Fruit fly (Drosophila melanogaster) whole organism, embryonic: ENCODE results near the gene Pis.
A peak's percentile ranks its signal among the peaks of the same experiment; 100 is the strongest.

Source experiments
- Adf1 ChIP-seq: fragments of 200-800 bp; sonication (Bioruptor generic); IDR thresholded peaks from 2 replicates; pipeline ENCODE4 v1.3.6; 2022; ENCODE audit warnings: missing biosample characterization, missing genetic modification characterization
- BEAF-32 ChIP-seq: fragments of 200-800 bp; sonication (Bioruptor generic); optimal IDR thresholded peaks from 3 replicates; lab custom pipeline; 2017; ENCODE audit warnings: missing biosample characterization, missing genetic modification characterization, mild to moderate bottlenecking, moderate library complexity, missing genetic modification reagents
- CG10462 ChIP-seq: fragments of 200-800 bp; sonication (Bioruptor generic); optimal IDR thresholded peaks from 2 replicates; lab custom pipeline; 2016; ENCODE audit warnings: missing biosample characterization, missing genetic modification characterization
- CG10979 ChIP-seq: fragments of 200-800 bp; sonication (Bioruptor generic); optimal IDR thresholded peaks from 2 replicates; lab custom pipeline; 2018; ENCODE audit warnings: missing biosample characterization, mild to moderate bottlenecking, missing genetic modification characterization, moderate library complexity
- CG11085 ChIP-seq: fragments of 200-800 bp; sonication (Bioruptor generic); IDR thresholded peaks from 2 replicates; pipeline ENCODE4 v1.3.6; 2022; ENCODE audit warnings: missing biosample characterization, missing genetic modification characterization
- CG12219 ChIP-seq: fragments of 200-800 bp; sonication (Bioruptor generic); optimal IDR thresholded peaks from 3 replicates; lab custom pipeline; 2018; ENCODE audit warnings: missing biosample characterization, mild to moderate bottlenecking, missing genetic modification characterization
- CG12236 ChIP-seq: fragments of 200-800 bp; sonication (Bioruptor generic); optimal IDR thresholded peaks from 2 replicates; lab custom pipeline; 2016; ENCODE audit warnings: missing biosample characterization, missing genetic modification characterization
- CG12744 ChIP-seq: fragments of 200-800 bp; sonication (Bioruptor generic); optimal IDR thresholded peaks from 2 replicates; lab custom pipeline; 2016; ENCODE audit warnings: missing biosample characterization, missing genetic modification characterization
- CG13624 ChIP-seq: fragments of 200-800 bp; sonication (Bioruptor generic); optimal IDR thresholded peaks from 2 replicates; lab custom pipeline; 2016; ENCODE audit warnings: missing biosample characterization, missing genetic modification characterization
- CG15011 ChIP-seq: fragments of 200-800 bp; sonication (Bioruptor generic); optimal IDR thresholded peaks from 3 replicates; lab custom pipeline; 2018; ENCODE audit warnings: missing biosample characterization, mild to moderate bottlenecking, missing genetic modification characterization
- CG15479 ChIP-seq: fragments of 200-800 bp; sonication (Bioruptor generic); optimal IDR thresholded peaks from 3 replicates; lab custom pipeline; 2019; ENCODE audit warnings: missing biosample characterization, mild to moderate bottlenecking, missing genetic modification characterization, moderate library complexity
- CG1602 ChIP-seq: fragments of 200-800 bp; sonication (Bioruptor generic); optimal IDR thresholded peaks from 3 replicates; lab custom pipeline; 2016; ENCODE audit warnings: missing biosample characterization, missing genetic modification characterization
- CG2875 ChIP-seq: fragments of 200-800 bp; sonication (Bioruptor generic); optimal IDR thresholded peaks from 2 replicates; lab custom pipeline; 2017; ENCODE audit warnings: missing biosample characterization, mild to moderate bottlenecking, missing genetic modification characterization, missing genetic modification reagents
- CG30020 ChIP-seq: fragments of 200-800 bp; optimal IDR thresholded peaks from 2 replicates; lab custom pipeline; 2019; ENCODE audit warnings: missing biosample characterization, mild to moderate bottlenecking, missing genetic modification characterization, moderate library complexity
- CG30431 ChIP-seq: fragments of 200-800 bp; sonication (Bioruptor generic); optimal IDR thresholded peaks from 2 replicates; lab custom pipeline; 2017; ENCODE audit warnings: missing biosample characterization, missing genetic modification characterization
- CG31441 ChIP-seq: fragments of 200-800 bp; sonication (Bioruptor generic); IDR thresholded peaks from 2 replicates; pipeline ENCODE4 v1.3.6; 2022; ENCODE audit warnings: missing biosample characterization, missing genetic modification characterization
- CG3163 ChIP-seq: fragments of 200-800 bp; sonication (Bioruptor generic); optimal IDR thresholded peaks from 3 replicates; lab custom pipeline; 2016; ENCODE audit warnings: missing biosample characterization, missing genetic modification characterization
- CG3838 ChIP-seq: fragments of 200-800 bp; sonication (Bioruptor generic); optimal IDR thresholded peaks from 3 replicates; lab custom pipeline; 2016; ENCODE audit warnings: missing biosample characterization, missing genetic modification characterization
- CG42726 ChIP-seq: fragments of 200-800 bp; sonication (Bioruptor generic); IDR thresholded peaks from 2 replicates; pipeline ENCODE4 v1.3.6; 2022; ENCODE audit warnings: missing biosample characterization, missing genetic modification characterization; ENCODE audit not compliant: partially characterized antibody
- CG6765 ChIP-seq: fragments of 200-800 bp; sonication (Bioruptor generic); optimal IDR thresholded peaks from 3 replicates; lab custom pipeline; 2017; ENCODE audit warnings: missing biosample characterization, mild to moderate bottlenecking, missing genetic modification characterization
- CG7271 ChIP-seq: fragments of 200-800 bp; sonication (Bioruptor generic); optimal IDR thresholded peaks from 2 replicates; lab custom pipeline; 2018; ENCODE audit warnings: missing biosample characterization, mild to moderate bottlenecking, missing genetic modification characterization, moderate library complexity
- CkIIα-i1 ChIP-seq: fragments of 200-800 bp; sonication (Bioruptor generic); IDR thresholded peaks from 2 replicates; pipeline ENCODE4 v1.3.6; 2022; ENCODE audit warnings: missing biosample characterization, missing genetic modification characterization
- Dad ChIP-seq: fragments of 200-800 bp; sonication (Bioruptor generic); optimal IDR thresholded peaks from 3 replicates; lab custom pipeline; 2016; ENCODE audit warnings: missing biosample characterization, missing genetic modification characterization
- Dek ChIP-seq: fragments of 200-800 bp; sonication (Bioruptor generic); optimal IDR thresholded peaks from 3 replicates; lab custom pipeline; 2019; ENCODE audit warnings: missing biosample characterization, mild to moderate bottlenecking, missing genetic modification characterization, moderate library complexity
- Doc2 ChIP-seq: fragments of 200-800 bp; sonication (Bioruptor generic); IDR thresholded peaks from 2 replicates; pipeline ENCODE4 v1.3.6; 2022; ENCODE audit warnings: missing biosample characterization, missing genetic modification characterization
- HLH4C ChIP-seq: fragments of 200-800 bp; sonication (Bioruptor generic); IDR thresholded peaks from 3 replicates; pipeline ENCODE4 v1.3.6; 2022; ENCODE audit warnings: missing biosample characterization, missing genetic modification characterization; ENCODE audit not compliant: partially characterized antibody
- HLH54F ChIP-seq: fragments of 200-800 bp; sonication (Bioruptor generic); optimal IDR thresholded peaks from 3 replicates; lab custom pipeline; 2016; ENCODE audit warnings: missing biosample characterization, missing genetic modification characterization
- Jarid2 ChIP-seq: fragments of 200-800 bp; sonication (Bioruptor generic); optimal IDR thresholded peaks from 3 replicates; lab custom pipeline; 2017; ENCODE audit warnings: mild to moderate bottlenecking, missing biosample characterization, missing genetic modification reagents, missing genetic modification characterization
- Lpt ChIP-seq: fragments of >200 bp; optimal IDR thresholded peaks from 2 replicates; lab custom pipeline; 2018; ENCODE audit warnings: missing biosample characterization, missing genetic modification characterization
- Mes4 ChIP-seq: fragments of 200-800 bp; sonication (Bioruptor generic); optimal IDR thresholded peaks from 2 replicates; lab custom pipeline; 2016; ENCODE audit warnings: missing biosample characterization, missing genetic modification characterization
- Myb ChIP-seq: fragments of 200-800 bp; sonication (Bioruptor generic); optimal IDR thresholded peaks from 2 replicates; lab custom pipeline; 2016; ENCODE audit warnings: missing biosample characterization, missing genetic modification characterization
- Nf-YC ChIP-seq: fragments of 200-800 bp; optimal IDR thresholded peaks from 3 replicates; lab custom pipeline; 2019; ENCODE audit warnings: missing biosample characterization, mild to moderate bottlenecking, missing genetic modification characterization, moderate library complexity
- Ravus ChIP-seq: fragments of 200-800 bp; sonication (Bioruptor generic); IDR thresholded peaks from 2 replicates; pipeline ENCODE4 v1.3.6; 2022; ENCODE audit warnings: missing biosample characterization, missing genetic modification characterization
- Sox102F ChIP-seq: fragments of 200-800 bp; sonication (Bioruptor generic); optimal IDR thresholded peaks from 2 replicates; lab custom pipeline; 2018; ENCODE audit warnings: missing biosample characterization, mild to moderate bottlenecking, missing genetic modification characterization, moderate library complexity
- Stat92E ChIP-seq, 3 experiments: fragments of >200 bp in 2 of 3; fragments of 200-800 bp in 1 of 3; sonication (Bioruptor generic) in 1 of 3; optimal IDR thresholded peaks; 2 replicates each; lab custom pipeline; 2017 to 2019; ENCODE audit warnings: missing biosample characterization in 3 of 3, missing genetic modification characterization in 3 of 3, mild to moderate bottlenecking in 1 of 3, moderate library complexity in 1 of 3
- TFAM ChIP-seq: fragments of 200-800 bp; sonication (Bioruptor generic); optimal IDR thresholded peaks from 2 replicates; lab custom pipeline; 2017; ENCODE audit warnings: missing biosample characterization, missing genetic modification characterization, inconsistent platforms
- Vsx1 ChIP-seq: fragments of 200-800 bp; sonication (Bioruptor generic); optimal IDR thresholded peaks from 2 replicates; lab custom pipeline; 2017; ENCODE audit warnings: missing biosample characterization, mild to moderate bottlenecking, missing genetic modification characterization, missing genetic modification reagents
- br ChIP-seq: fragments of >200 bp; optimal IDR thresholded peaks from 2 replicates; lab custom pipeline; 2017
- btn ChIP-seq: fragments of 200-800 bp; sonication (Bioruptor generic); optimal IDR thresholded peaks from 2 replicates; lab custom pipeline; 2016; ENCODE audit warnings: missing biosample characterization, missing genetic modification characterization
- cad ChIP-seq: fragments of >200 bp; optimal IDR thresholded peaks from 2 replicates; lab custom pipeline; 2017; ENCODE audit warnings: missing biosample characterization, missing genetic modification characterization
- cas ChIP-seq: fragments of 200-800 bp; sonication (Bioruptor generic); IDR thresholded peaks from 2 replicates; pipeline ENCODE4 v1.3.6; 2022; ENCODE audit warnings: missing biosample characterization, missing genetic modification characterization
- corto ChIP-seq: fragments of 200-800 bp; sonication (Bioruptor generic); optimal IDR thresholded peaks from 2 replicates; lab custom pipeline; 2016; ENCODE audit warnings: missing biosample characterization, mild to moderate bottlenecking, missing genetic modification characterization, moderate library complexity
- dmrt99B ChIP-seq: fragments of 200-800 bp; sonication (Bioruptor generic); optimal IDR thresholded peaks from 2 replicates; lab custom pipeline; 2018; ENCODE audit warnings: missing biosample characterization, mild to moderate bottlenecking, missing genetic modification characterization, moderate library complexity
- her ChIP-seq: fragments of 200-800 bp; sonication (Bioruptor generic); optimal IDR thresholded peaks from 2 replicates; lab custom pipeline; 2016; ENCODE audit warnings: missing biosample characterization, missing genetic modification characterization
- kay ChIP-seq: fragments of 200-800 bp; sonication (Bioruptor generic); optimal IDR thresholded peaks from 2 replicates; lab custom pipeline; 2016; ENCODE audit warnings: missing biosample characterization, missing genetic modification characterization
- lov ChIP-seq, 2 experiments: fragments of 200-800 bp in 1 of 2; fragments of >200 bp in 1 of 2; sonication (Bioruptor generic) in 1 of 2; IDR thresholded peaks in 1 of 2; optimal IDR thresholded peaks in 1 of 2; 2 replicates in 1 of 2; 3 replicates in 1 of 2; pipeline versions ENCODE4 v1.3.6 to Lab custom; 2017 to 2022; ENCODE audit warnings: missing biosample characterization in 1 of 2, missing genetic modification characterization in 1 of 2
- repo ChIP-seq: fragments of 200-800 bp; sonication (Bioruptor generic); optimal IDR thresholded peaks from 2 replicates; lab custom pipeline; 2016; ENCODE audit warnings: missing biosample characterization, missing genetic modification characterization
- sisA ChIP-seq: fragments of 200-800 bp; sonication (Bioruptor generic); IDR thresholded peaks from 2 replicates; pipeline ENCODE4 v1.3.6; 2022; ENCODE audit warnings: missing biosample characterization, missing genetic modification characterization
- tio ChIP-seq: fragments of 200-800 bp; sonication (Bioruptor generic); optimal IDR thresholded peaks from 2 replicates; lab custom pipeline; 2017; ENCODE audit warnings: missing biosample characterization, missing genetic modification characterization, inconsistent platforms
- zen ChIP-seq: fragments of 200-800 bp; sonication (Bioruptor generic); optimal IDR thresholded peaks from 3 replicates; lab custom pipeline; 2018; ENCODE audit warnings: missing biosample characterization, mild to moderate bottlenecking, missing genetic modification characterization, moderate library complexity

The Pis gene

DNA sequence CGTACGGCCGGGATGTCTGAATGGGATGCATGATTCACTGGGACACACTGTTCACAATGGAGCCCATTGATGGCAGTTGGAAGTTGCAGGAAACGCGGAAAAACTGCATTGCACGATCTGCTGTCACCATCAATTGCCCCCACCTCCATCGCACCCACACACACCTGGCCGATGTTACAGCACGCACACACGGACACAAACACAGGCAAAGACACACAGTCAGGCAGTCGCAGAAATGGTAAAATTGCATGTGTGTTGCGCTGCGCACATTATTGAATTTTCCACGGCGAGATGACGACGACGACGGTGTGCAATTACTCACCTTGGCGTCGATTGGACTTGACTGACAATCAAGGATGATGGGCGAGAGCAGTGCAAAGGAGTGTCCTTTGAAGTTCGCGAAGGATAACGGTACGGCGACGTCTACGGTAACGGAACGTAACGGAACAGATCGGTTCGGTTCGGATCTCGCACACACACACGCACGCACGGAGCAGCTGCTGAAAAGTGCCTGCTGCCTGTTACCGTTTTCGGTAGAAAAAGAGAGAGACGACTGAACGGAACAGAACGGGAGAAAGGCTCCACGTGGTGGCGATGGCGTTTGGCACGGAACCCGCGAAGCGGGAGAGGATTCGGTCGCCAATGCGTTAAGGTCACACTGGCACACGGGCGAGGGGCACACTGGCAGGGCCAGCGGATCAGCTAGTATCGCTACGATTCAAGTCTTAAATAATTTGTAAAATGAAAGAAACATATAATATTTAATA, 6.6 kb upstream of the Pis start, which contains the start of the genes CG9281 and CG15601 (continued):
- TF ChIP-seq kay (GFP tag; lab: Kevin White, UChicago) (no peak), CG12219 (GFP tag; lab: Kevin White, UChicago) (no peak), HLH4C (no peak), CG30431 (no peak), cad (no peak), Mes4 (GFP tag; lab: Kevin White, UChicago) (no peak), Sox102F (GFP tag; lab: Kevin White, UChicago) (no peak), CG30020 (tag; lab: Kevin White, UChicago) (peak; percentile 38), Jarid2 (GFP tag; lab: Kevin White, UChicago) (no peak), Dek (tag; lab: Kevin White, UChicago) (no peak), btn (no peak), zen (tag; lab: Kevin White, UChicago) (no peak), CG11085 (GFP tag; lab: Robert Waterston, UW) (no peak), Vsx1 (GFP tag; lab: Kevin White, UChicago) (no peak), Ravus (GFP tag; lab: Robert Waterston, UW) (no peak), corto (GFP tag; lab: Kevin White, UChicago) (no peak), Adf1 (GFP tag; lab: Robert Waterston, UW) (0 out of 2 replicates have a peak, but pooled peaks have one; percentile 13), Nf-YC (tag; lab: Kevin White, UChicago) (peak; percentile 24), CG1602 (GFP tag; lab: Kevin White, UChicago) (no peak), HLH54F (GFP tag; lab: Kevin White, UChicago) (no peak), Dad (GFP tag; lab: Kevin White, UChicago) (no peak), lov (optimal IDR thresholded peaks at IDR 0.05; lab: Kevin White, UChicago) (no peak), lov (GFP tag; IDR thresholded peaks at IDR 0.05; lab: Robert Waterston, UW) (no peak), CG10462 (no peak), CG7271 (no peak), CG6765 (GFP tag; lab: Kevin White, UChicago) (peak; percentile 60), Myb (GFP tag; lab: Kevin White, UChicago) (peak; percentile 11), CG3838 (GFP tag; lab: Kevin White, UChicago) (no peak), CG15479 (peak; percentile 96), CG31441 (GFP tag; lab: Robert Waterston, UW) (no peak), CG10979 (no peak), CG12744 (no peak), CG42726 (no peak), CG12236 (GFP tag; lab: Kevin White, UChicago) (no peak), Stat92E (GFP tag; optimal IDR thresholded peaks at IDR 0.05; lab: Kevin White, UChicago) (no peak), CkIIα-i1 (GFP tag; lab: Robert Waterston, UW) (no peak), TFAM (GFP tag; lab: Kevin White, UChicago) (no peak), cas (GFP tag; lab: Robert Waterston, UW) (no peak), CG2875 (GFP tag; lab: Kevin White, UChicago) (no peak), BEAF-32 (GFP tag; lab: Kevin White, UChicago) (peak; percentile 73), CG15011 (GFP tag; lab: Kevin White, UChicago) (no peak), tio (no peak), repo (GFP tag; lab: Kevin White, UChicago) (no peak), her (peak; percentile 36), Doc2 (GFP tag; lab: Robert Waterston, UW) (no peak), CG13624 (GFP tag; lab: Kevin White, UChicago) (no peak), dmrt99B (tag; lab: Kevin White, UChicago) (no peak), br (lab: Kevin White, UChicago) (no peak), Lpt (GFP tag; lab: Kevin White, UChicago) (no peak), sisA (GFP tag; lab: Robert Waterston, UW) (no peak), CG3163 (GFP tag; lab: Kevin White, UChicago) (no peak)
